Worm (Caenorhabditis elegans): Measurements from ENCODE around the gene asp-17.

Gene asp-17

DNA sequence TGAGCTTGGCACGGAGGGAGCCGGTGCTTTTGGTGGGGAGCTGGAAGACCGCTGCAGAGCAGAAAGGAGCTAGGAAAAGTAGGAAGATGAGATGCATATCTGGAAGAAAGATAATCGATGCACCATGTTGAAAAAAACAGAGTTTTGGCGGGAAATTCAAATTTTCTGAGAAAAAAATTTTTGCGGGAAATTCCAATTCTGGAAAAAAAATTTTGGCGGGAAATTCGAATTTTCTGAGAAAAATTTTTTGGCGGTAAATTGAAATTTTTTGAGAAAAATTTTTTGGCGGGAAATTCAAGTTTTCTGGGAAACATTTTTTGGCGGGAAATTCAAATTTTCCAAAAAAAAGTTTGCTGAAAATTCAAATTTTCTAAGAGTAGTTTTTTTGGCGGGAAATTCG, at the start of gene asp-17:
Gene asp-17, minus strand, starts transcription at position 101 of the 400 bp plus-strand sequence.
- TF ChIP-seq sea-1 (GFP tag; conservative IDR thresholded peaks at IDR 0.05) (no peak), B0310.2 (tag; optimal IDR thresholded peaks at IDR 0.05) (no peak), hnd-1 (tag; optimal IDR thresholded peaks at IDR 0.05) (no peak), flt-1 (GFP tag; IDR thresholded peaks at IDR 0.05) (no peak), ama-1 (optimal IDR thresholded peaks at IDR 0.05) (no peak), hmg-4 (GFP tag; optimal IDR thresholded peaks at IDR 0.05) (no peak), ceh-13 (GFP tag; optimal IDR thresholded peaks at IDR 0.05) (no peak), tbx-11 (GFP tag; IDR thresholded peaks at IDR 0.05) (no peak), F13C5.2 (tag; optimal IDR thresholded peaks at IDR 0.05) (no peak), tra-4 (tag; optimal IDR thresholded peaks at IDR 0.05) (no peak), aly-1 (tag; optimal IDR thresholded peaks at IDR 0.05) (no peak), ceh-36 (tag; optimal IDR thresholded peaks at IDR 0.05) (no peak), pes-1 (GFP tag; IDR thresholded peaks at IDR 0.05) (no peak), hmbx-1 (tag; optimal IDR thresholded peaks at IDR 0.05) (no peak), tbx-37 (GFP tag; conservative IDR thresholded peaks at IDR 0.05) (no peak), scrt-1 (GFP tag; IDR thresholded peaks at IDR 0.05) (no peak), ets-7 (tag; optimal IDR thresholded peaks at IDR 0.05) (no peak)

DNA sequence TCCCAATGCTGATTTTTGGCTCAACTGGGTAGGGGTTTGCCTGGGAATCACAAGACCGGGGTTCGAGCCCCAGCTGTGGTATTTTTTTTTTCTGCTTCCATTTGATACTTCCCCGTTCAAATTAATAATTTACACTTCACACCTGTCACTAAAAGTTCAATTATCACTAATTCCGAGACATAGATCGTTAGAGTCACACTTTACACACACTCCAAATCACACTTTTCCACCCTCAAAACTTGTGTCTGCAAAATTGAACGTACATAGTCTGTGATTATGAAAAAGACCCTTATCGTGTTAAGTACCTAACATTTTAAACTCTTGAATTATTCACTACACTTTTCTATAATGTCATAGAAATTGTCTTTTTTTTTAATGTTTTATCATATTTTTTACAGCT, 46.7 kb upstream of the asp-17 start:
- TF ChIP-seq flt-1 (GFP tag; IDR thresholded peaks at IDR 0.05) (no peak), hmg-4 (GFP tag; optimal IDR thresholded peaks at IDR 0.05) (no peak), aly-1 (tag; optimal IDR thresholded peaks at IDR 0.05) (no peak), hnd-1 (tag; optimal IDR thresholded peaks at IDR 0.05) (no peak), ceh-13 (GFP tag; optimal IDR thresholded peaks at IDR 0.05) (no peak), tbx-11 (GFP tag; IDR thresholded peaks at IDR 0.05) (no peak)

DNA sequence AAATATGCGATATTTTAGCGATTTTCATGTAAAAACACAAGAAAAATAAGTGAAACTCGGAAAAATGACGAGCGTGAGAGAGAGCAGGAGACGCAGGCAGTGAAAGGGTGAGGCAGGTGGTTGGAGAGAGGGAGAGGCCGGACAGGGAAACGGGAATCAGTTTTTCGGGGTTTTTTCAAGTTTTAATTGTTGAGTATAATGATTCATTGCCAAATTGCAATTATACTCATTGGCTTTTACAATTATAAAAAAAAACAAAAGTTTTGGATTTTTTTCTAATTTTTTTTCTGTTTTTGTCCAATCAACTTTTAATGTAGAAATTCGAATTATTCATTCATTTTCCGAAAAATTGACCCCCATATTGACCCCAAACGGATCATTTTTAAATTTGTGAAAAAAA, 45.4 kb upstream of the asp-17 start, which contains the start of gene nhr-95:
Gene nhr-95, minus strand, starts transcription at position 101 of the 400 bp plus-strand sequence.
- TF ChIP-seq scrt-1 (GFP tag; IDR thresholded peaks at IDR 0.05): 0 out of 2 replicates have a peak, but pooled peaks have one; percentile 55
- TF ChIP-seq flt-1 (GFP tag; IDR thresholded peaks at IDR 0.05): no peak
- TF ChIP-seq tra-4 (tag; optimal IDR thresholded peaks at IDR 0.05): no peak

DNA sequence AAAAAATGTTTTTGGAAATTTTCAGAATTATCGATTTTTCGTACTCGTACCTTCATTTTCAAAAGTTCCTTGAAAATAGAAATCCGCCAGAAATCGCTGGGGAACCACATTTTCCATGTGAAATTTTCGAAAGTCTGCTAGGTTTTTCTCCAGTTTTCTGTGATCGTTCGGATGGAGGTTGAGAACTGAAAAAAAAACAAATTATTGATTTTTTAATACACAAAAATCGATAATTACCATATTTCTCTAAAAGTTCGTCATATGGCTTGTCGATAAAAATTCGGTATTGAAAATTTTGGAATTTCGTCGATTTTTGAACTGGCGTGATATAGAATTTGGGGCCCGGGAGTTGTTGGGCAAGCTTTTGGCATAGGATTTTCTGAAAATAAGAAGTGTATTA, 39.7 kb upstream of the asp-17 start:
- TF ChIP-seq ceh-13 (GFP tag; optimal IDR thresholded peaks at IDR 0.05) (no peak), tra-4 (tag; optimal IDR thresholded peaks at IDR 0.05) (no peak), sea-1 (GFP tag; conservative IDR thresholded peaks at IDR 0.05) (no peak), hmbx-1 (tag; optimal IDR thresholded peaks at IDR 0.05) (no peak), tbx-11 (GFP tag; IDR thresholded peaks at IDR 0.05) (no peak), F13C5.2 (tag; optimal IDR thresholded peaks at IDR 0.05) (no peak), ets-7 (tag; optimal IDR thresholded peaks at IDR 0.05) (no peak), B0310.2 (tag; optimal IDR thresholded peaks at IDR 0.05) (no peak), hmg-4 (GFP tag; optimal IDR thresholded peaks at IDR 0.05) (no peak), aly-1 (tag; optimal IDR thresholded peaks at IDR 0.05) (no peak), tbx-37 (GFP tag; conservative IDR thresholded peaks at IDR 0.05) (no peak), scrt-1 (GFP tag; IDR thresholded peaks at IDR 0.05) (no peak), hnd-1 (tag; optimal IDR thresholded peaks at IDR 0.05) (no peak), ama-1 (optimal IDR thresholded peaks at IDR 0.05) (no peak), pes-1 (GFP tag; IDR thresholded peaks at IDR 0.05) (no peak), ceh-36 (tag; optimal IDR thresholded peaks at IDR 0.05) (no peak), flt-1 (GFP tag; IDR thresholded peaks at IDR 0.05) (no peak)

DNA sequence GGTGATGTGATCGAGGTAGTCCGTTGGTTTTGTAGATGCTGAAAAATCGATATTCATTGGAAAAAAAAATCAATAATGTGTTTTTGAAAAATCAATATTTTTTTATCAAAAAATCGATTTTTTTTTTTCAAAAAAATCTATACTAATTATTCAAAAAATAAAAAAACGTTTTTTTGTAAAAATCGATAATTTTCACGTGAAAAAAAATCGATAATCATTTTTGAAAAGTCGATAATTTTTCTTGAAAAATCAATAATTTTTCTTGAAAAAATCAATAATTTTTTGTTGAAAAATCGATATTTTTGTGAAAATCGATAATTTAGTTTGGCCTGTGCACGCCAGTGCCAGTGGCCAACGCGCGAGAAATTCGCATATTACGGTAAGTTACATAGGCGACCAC, 36.0 kb upstream of the asp-17 start:
- TF ChIP-seq flt-1 (GFP tag; IDR thresholded peaks at IDR 0.05): no peak
- TF ChIP-seq ets-7 (tag; optimal IDR thresholded peaks at IDR 0.05): no peak
- no peak for TF ChIP-seq sea-1 (GFP tag; conservative IDR thresholded peaks at IDR 0.05)
- TF ChIP-seq tra-4 (tag; optimal IDR thresholded peaks at IDR 0.05): no peak
- no peak for TF ChIP-seq F13C5.2 (tag; optimal IDR thresholded peaks at IDR 0.05)
- no peak for TF ChIP-seq ceh-36 (tag; optimal IDR thresholded peaks at IDR 0.05)

DNA sequence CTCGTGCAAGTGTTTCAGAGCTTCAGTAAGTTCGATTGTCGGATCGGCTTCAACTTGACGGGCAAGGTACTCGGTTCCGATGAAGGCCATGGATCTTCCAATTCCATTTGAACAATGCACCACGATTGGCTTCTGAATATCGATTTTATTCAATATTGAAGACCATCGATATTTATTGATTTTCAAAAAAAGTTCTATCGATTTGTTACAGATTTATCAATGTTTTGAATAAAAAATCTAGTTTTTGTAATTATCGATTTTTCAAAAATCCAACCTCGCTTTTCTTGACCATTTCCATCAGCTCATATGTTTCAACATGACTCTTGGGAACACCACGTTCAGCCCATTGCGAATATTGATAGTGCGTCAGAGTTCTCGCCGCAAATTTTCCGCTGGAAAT, 31.8 kb upstream of the asp-17 start:
- TF ChIP-seq hnd-1 (tag; optimal IDR thresholded peaks at IDR 0.05): no peak
- TF ChIP-seq tbx-37 (GFP tag; conservative IDR thresholded peaks at IDR 0.05): no peak
- TF ChIP-seq ceh-36 (tag; optimal IDR thresholded peaks at IDR 0.05): no peak
- TF ChIP-seq hmbx-1 (tag; optimal IDR thresholded peaks at IDR 0.05): no peak
- no peak for TF ChIP-seq B0310.2 (tag; optimal IDR thresholded peaks at IDR 0.05)
- no peak for TF ChIP-seq ama-1 (optimal IDR thresholded peaks at IDR 0.05)
- TF ChIP-seq F13C5.2 (tag; optimal IDR thresholded peaks at IDR 0.05): no peak
- TF ChIP-seq tbx-11 (GFP tag; IDR thresholded peaks at IDR 0.05): no peak

DNA sequence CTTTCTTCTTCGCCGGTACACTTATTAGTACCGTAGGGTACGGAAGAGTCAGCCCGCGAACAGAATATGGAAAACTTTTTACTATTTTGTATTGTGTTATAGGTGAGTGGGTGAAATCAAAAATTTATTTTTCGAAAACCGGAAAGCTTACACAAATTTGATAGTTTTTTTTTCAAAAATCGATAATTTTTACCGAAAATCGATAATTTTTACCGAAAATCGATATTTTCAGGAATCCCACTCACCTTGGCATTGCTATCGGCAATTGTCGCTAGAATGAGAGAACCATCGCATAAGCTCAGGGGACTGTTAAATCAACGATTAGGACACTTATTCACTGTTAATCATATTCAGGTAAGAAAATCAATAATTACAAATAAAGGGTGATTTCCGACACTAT, 26.2 kb upstream of the asp-17 start:
- no peak for TF ChIP-seq aly-1 (tag; optimal IDR thresholded peaks at IDR 0.05)
- no peak for TF ChIP-seq flt-1 (GFP tag; IDR thresholded peaks at IDR 0.05)
- no peak for TF ChIP-seq tra-4 (tag; optimal IDR thresholded peaks at IDR 0.05)
- TF ChIP-seq pes-1 (GFP tag; IDR thresholded peaks at IDR 0.05): no peak
- no peak for TF ChIP-seq ets-7 (tag; optimal IDR thresholded peaks at IDR 0.05)

DNA sequence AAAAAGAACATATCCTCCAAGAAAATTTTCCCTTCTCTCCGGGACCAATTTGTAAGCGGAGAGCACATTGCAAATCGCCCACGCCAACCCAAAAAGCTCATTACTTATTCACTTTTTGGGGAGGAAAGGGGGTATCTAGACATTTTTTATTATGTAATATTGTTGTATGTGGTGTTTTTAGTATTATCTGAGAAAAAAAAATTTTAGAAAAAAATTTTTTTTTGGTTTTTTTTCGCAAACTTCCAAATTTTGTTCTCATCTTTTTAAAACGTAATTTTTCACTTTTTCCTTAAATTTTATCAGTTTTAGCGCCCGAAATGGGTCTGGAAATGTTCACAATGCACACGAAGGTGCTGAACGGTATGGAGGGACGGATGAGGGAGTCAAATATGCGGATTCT, 22.8 kb upstream of the asp-17 start, which contains the start of gene twk-46:
Gene twk-46, plus strand, starts transcription at position 301 of the 400 bp plus-strand sequence.
- TF ChIP-seq F13C5.2 (tag; optimal IDR thresholded peaks at IDR 0.05) (no peak), pes-1 (GFP tag; IDR thresholded peaks at IDR 0.05) (no peak), sea-1 (GFP tag; conservative IDR thresholded peaks at IDR 0.05) (no peak), hmbx-1 (tag; optimal IDR thresholded peaks at IDR 0.05) (no peak), ama-1 (optimal IDR thresholded peaks at IDR 0.05) (no peak), flt-1 (GFP tag; IDR thresholded peaks at IDR 0.05) (no peak), aly-1 (tag; optimal IDR thresholded peaks at IDR 0.05) (no peak), ceh-13 (GFP tag; optimal IDR thresholded peaks at IDR 0.05) (no peak), hnd-1 (tag; optimal IDR thresholded peaks at IDR 0.05) (no peak), ceh-36 (tag; optimal IDR thresholded peaks at IDR 0.05) (no peak)
